Worm (Caenorhabditis elegans) whole organism, L4/young adult: ENCODE results near the gene D1044.6.

Experiments
- W03F9.2 ChIP-seq: fragments of 150-350 bp; optimal IDR thresholded peaks from 2 replicates; lab custom pipeline; 2014; ENCODE audit warnings: missing biosample characterization, missing genetic modification characterization
- dao-5 ChIP-seq: sonication (generic microtip); optimal IDR thresholded peaks from 2 replicates; lab custom pipeline; 2016; ENCODE audit warnings: missing genotype, missing genetic modification characterization, moderate library complexity, missing compliant biosample characterization
- him-1 ChIP-seq: sonication (generic microtip); optimal IDR thresholded peaks from 2 replicates; lab custom pipeline; 2016; ENCODE audit warnings: missing genotype, missing genetic modification reagents, missing genetic modification characterization, missing compliant biosample characterization

The D1044.6 gene

ce11 chrIII:5566496-5566895 lies 23.5 kb upstream of the D1044.6 start:
- TF ChIP-seq dao-5 (tag; lab: Kevin White, UChicago) (no peak), W03F9.2 (tag; lab: Kevin White, UChicago) (no peak), him-1 (no peak)

- TF ChIP-seq dao-5 (tag; lab: Kevin White, UChicago) (no peak), W03F9.2 (tag; lab: Kevin White, UChicago) (no peak), him-1 (no peak)
Measured at ce11 chrIII:5565699-5566098, 22.7 kb upstream of the D1044.6 start.

ce11 chrIII:5564799-5565198 lies 21.8 kb upstream of the D1044.6 start, which contains the start of gene mlc-3:
Gene mlc-3 (plus strand): TSS chrIII:5565025.
- no peak for TF ChIP-seq him-1
- no peak for TF ChIP-seq W03F9.2 (tag; lab: Kevin White, UChicago)
- no peak for TF ChIP-seq dao-5 (tag; lab: Kevin White, UChicago)

- no peak for TF ChIP-seq him-1
- no peak for TF ChIP-seq dao-5 (tag; lab: Kevin White, UChicago)
- TF ChIP-seq W03F9.2 (tag; lab: Kevin White, UChicago), result no peak
Measured at ce11 chrIII:5564325-5564724, 21.3 kb upstream of the D1044.6 start.

ce11 chrIII:5563680-5564079 lies 20.7 kb upstream of the D1044.6 start:
- TF ChIP-seq W03F9.2 (tag; lab: Kevin White, UChicago) (no peak), dao-5 (tag; lab: Kevin White, UChicago) (no peak), him-1 (no peak)

- TF ChIP-seq dao-5 (tag; lab: Kevin White, UChicago) (no peak), W03F9.2 (tag; lab: Kevin White, UChicago) (no peak), him-1 (no peak)
Measured at ce11 chrIII:5557246-5557819, 14.4 kb upstream of the D1044.6 start, which contains the start of gene rpc-2. Gene rpc-2 (plus strand): TSS chrIII:5557365.

- TF ChIP-seq dao-5 (tag; lab: Kevin White, UChicago), result peak; percentile 11
- peak; percentile 95 for TF ChIP-seq W03F9.2 (tag; lab: Kevin White, UChicago)
- no peak for TF ChIP-seq him-1
Measured at ce11 chrIII:5554884-5555500, 12.0 kb upstream of the D1044.6 start, which contains the start of the genes nmad-1 and hach-1. Gene nmad-1 (minus strand): TSS chrIII:5554934. Gene hach-1 (plus strand): TSS chrIII:5555450.

ce11 chrIII:5553098-5553497 lies 10.1 kb upstream of the D1044.6 start:
- TF ChIP-seq W03F9.2 (tag; lab: Kevin White, UChicago), result no peak
- TF ChIP-seq him-1, result no peak
- no peak for TF ChIP-seq dao-5 (tag; lab: Kevin White, UChicago)

ce11 chrIII:5552072-5552667 lies 9.2 kb upstream of the D1044.6 start, which contains the start of gene F09F7.6:
Gene F09F7.6 (minus strand): TSS chrIII:5552135.
- TF ChIP-seq W03F9.2 (tag; lab: Kevin White, UChicago) (peak; percentile 25), him-1 (no peak)

- TF ChIP-seq him-1 (no peak), dao-5 (tag; lab: Kevin White, UChicago) (no peak), W03F9.2 (tag; lab: Kevin White, UChicago) (no peak)
Measured at ce11 chrIII:5550844-5551243, 7.9 kb upstream of the D1044.6 start.

ce11 chrIII:5550193-5550592 lies 7.2 kb upstream of the D1044.6 start:
- TF ChIP-seq W03F9.2 (tag; lab: Kevin White, UChicago), result no peak
- no peak for TF ChIP-seq dao-5 (tag; lab: Kevin White, UChicago)
- no peak for TF ChIP-seq him-1

ce11 chrIII:5546730-5547129 lies 3.8 kb upstream of the D1044.6 start, which contains the start of gene F09F7.5:
Gene F09F7.5 (plus strand): TSS chrIII:5546987.
- TF ChIP-seq W03F9.2 (tag; lab: Kevin White, UChicago), result no peak
- no peak for TF ChIP-seq him-1
- no peak for TF ChIP-seq dao-5 (tag; lab: Kevin White, UChicago)

ce11 chrIII:5546309-5546708 lies 3.3 kb upstream of the D1044.6 start:
- TF ChIP-seq him-1, result no peak
- TF ChIP-seq W03F9.2 (tag; lab: Kevin White, UChicago), result no peak
- no peak for TF ChIP-seq dao-5 (tag; lab: Kevin White, UChicago)

ce11 chrIII:5543727-5544345 lies 859 bp upstream of the D1044.6 start, which contains the start of gene D1044.1:
Gene D1044.1 (plus strand): TSS chrIII:5544295.
- no peak for TF ChIP-seq dao-5 (tag; lab: Kevin White, UChicago)
- TF ChIP-seq W03F9.2 (tag; lab: Kevin White, UChicago), result no peak
- no peak for TF ChIP-seq him-1
